Worm (Caenorhabditis elegans): Measurements from ENCODE around the gene F54D5.3.
"Not testable (repeated sequence)": the region's sequence is repeated elsewhere in the genome, so short reads cannot be mapped to it uniquely, and the experiment has no call there.

F54D5.3 gene

ce11 chrII:11551981-11552380 is 19.6 kb upstream of the F54D5.3 start, which contains the start of gene dhgd-1:
dhgd-1 (minus strand) TSS chrII:11552081.
- not testable (repeated sequence) for TF ChIP-seq unc-62 (GFP tag; optimal IDR thresholded peaks at IDR 0.05)

- no peak for TF ChIP-seq unc-62 (GFP tag; optimal IDR thresholded peaks at IDR 0.05)
These were observed 16.0 kb upstream of the F54D5.3 start, which contains the start of gene F54D5.24 for ce11 chrII:11555634-11556033. F54D5.24 (plus strand) TSS chrII:11555949.

DNA sequence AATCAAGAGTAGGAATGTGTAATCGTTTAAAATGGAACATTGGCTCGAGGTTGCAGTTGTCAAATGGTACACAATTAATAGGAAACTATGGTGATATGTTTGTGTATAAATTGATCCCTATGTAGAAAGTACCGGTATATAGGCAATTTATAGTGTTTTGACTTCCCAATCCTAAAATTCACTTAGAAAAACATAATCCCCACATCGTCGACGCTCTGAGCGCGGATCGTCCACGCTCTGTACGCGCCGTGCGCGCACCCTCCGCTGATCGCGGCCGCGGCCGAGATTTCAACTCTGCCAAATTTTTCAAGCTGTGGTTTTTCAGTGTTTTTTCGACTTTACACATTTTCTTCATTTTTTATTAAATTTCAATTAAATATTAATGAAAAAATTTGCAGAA is 15.3 kb upstream of the F54D5.3 start, which contains the start of gene F54D5.17:
F54D5.17 (plus strand) TSS at position 301 of the 400 bp plus-strand sequence.
- no peak for TF ChIP-seq unc-62 (GFP tag; optimal IDR thresholded peaks at IDR 0.05)

- TF ChIP-seq unc-62 (GFP tag; optimal IDR thresholded peaks at IDR 0.05): no peak
These were observed 7.5 kb upstream of the F54D5.3 start, which contains the start of gene F54D5.15 for ce11 chrII:11564127-11564526. F54D5.15 (minus strand) TSS chrII:11564227.

ce11 chrII:11566970-11567711 is 4.5 kb upstream of the F54D5.3 start, which contains the start of gene F54D5.5:
F54D5.5 (minus strand) TSS chrII:11567020.
- TF ChIP-seq unc-62 (GFP tag; optimal IDR thresholded peaks at IDR 0.05): no peak

ce11 chrII:11568670-11569069 is 2.9 kb upstream of the F54D5.3 start:
- no peak for TF ChIP-seq unc-62 (GFP tag; optimal IDR thresholded peaks at IDR 0.05)

- no peak for TF ChIP-seq unc-62 (GFP tag; optimal IDR thresholded peaks at IDR 0.05)
These were observed 2.3 kb upstream of the F54D5.3 start, which contains the start of the genes F54D5.23 and F54D5.4 for ce11 chrII:11569213-11569868. F54D5.23 (minus strand) TSS chrII:11569287. F54D5.4 (plus strand) TSS chrII:11569818.

DNA sequence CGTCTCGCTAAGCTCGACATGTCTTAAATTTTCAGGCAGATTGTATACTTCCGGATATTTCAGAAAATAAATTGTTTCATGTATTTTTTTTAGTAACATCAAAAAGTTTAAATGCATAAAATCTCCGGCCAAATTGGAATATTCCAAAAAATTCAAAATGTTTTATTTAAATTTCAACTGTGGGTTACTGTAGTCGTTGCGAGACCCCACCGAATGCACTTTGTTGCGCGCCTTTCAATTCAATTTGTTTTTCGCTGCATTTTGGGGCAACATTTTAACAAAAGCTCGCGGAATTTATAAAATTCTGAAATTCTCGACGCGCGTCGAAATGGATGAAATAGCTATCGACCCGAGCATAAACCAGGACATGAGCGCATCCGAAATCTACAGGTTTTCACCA is 1.3 kb downstream of the F54D5.3 start, which contains the start of gene F54D5.2:
F54D5.2 (plus strand) TSS at position 237 of the 400 bp plus-strand sequence.
- no peak for TF ChIP-seq unc-62 (GFP tag; optimal IDR thresholded peaks at IDR 0.05)

ce11 chrII:11577397-11577796 is 5.8 kb downstream of the F54D5.3 start, which contains the start of gene pcs-1:
pcs-1 (minus strand) TSS chrII:11577740.
- TF ChIP-seq unc-62 (GFP tag; optimal IDR thresholded peaks at IDR 0.05): no peak

DNA sequence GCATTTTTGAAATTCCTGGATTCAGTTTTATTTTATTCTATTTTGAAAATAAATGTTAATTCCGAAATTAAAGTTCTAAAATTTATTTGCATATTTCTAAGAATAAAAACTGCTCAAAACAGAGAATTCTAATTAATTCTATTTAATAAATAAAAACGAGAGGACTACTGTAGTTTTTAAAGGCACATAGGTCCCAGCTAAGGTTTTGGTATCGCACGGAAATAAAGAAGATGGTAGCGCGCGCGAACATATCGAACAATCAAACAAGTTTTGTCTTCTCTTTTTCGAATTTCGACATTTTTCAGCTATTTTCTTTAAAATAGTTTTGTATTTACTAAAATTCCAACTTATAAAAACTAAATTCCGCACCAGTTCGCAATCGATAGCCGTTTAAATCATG is 6.3 kb downstream of the F54D5.3 start:
- no peak for TF ChIP-seq unc-62 (GFP tag; optimal IDR thresholded peaks at IDR 0.05)

DNA sequence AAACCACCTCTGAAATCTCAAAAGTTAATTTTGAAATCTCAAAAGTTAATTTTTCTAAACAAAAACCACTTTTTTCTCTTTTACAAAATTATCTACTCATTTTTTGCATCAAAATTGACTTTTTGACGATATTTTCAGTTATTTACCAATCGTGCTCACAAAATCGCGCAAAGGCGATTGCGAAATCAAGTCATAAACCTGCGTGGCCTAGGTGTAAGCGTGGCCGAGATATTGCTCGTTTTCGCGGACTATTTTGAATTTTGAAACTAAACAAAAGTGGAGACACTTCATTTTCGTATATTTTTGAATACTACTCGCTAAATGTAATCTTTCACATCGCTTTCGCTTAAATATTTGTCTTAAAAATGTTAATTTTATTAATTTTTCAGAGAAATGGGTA is 6.7 kb downstream of the F54D5.3 start, which contains the start of gene smc-6:
smc-6 (plus strand) TSS at position 390 of the 400 bp plus-strand sequence.
- no peak for TF ChIP-seq unc-62 (GFP tag; optimal IDR thresholded peaks at IDR 0.05)

DNA sequence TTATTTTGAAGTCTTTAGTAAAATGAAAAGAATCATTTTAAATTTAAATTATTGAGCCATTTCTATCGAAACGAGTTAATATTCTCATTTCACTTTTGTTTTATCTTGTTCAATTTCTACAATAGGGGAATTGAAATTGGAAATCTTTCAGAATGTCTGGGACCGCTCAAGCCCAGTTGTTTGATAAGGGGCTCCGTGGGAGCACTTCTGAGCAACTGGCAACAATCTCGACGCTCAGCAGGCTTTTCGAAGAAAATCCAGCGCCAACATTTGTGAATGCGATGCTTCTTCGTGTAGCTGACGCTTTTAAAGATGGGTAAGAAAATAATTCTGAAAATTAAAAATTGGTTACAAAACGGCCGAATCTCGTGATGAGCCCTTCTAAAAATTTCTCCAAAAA is 11.1 kb downstream of the F54D5.3 start, which contains the start of gene ints-7:
ints-7 (plus strand) TSS at position 152 of the 400 bp plus-strand sequence.
- TF ChIP-seq unc-62 (GFP tag; optimal IDR thresholded peaks at IDR 0.05): no peak

ce11 chrII:11588304-11588703 is 16.7 kb downstream of the F54D5.3 start:
- no peak for TF ChIP-seq unc-62 (GFP tag; optimal IDR thresholded peaks at IDR 0.05)

DNA sequence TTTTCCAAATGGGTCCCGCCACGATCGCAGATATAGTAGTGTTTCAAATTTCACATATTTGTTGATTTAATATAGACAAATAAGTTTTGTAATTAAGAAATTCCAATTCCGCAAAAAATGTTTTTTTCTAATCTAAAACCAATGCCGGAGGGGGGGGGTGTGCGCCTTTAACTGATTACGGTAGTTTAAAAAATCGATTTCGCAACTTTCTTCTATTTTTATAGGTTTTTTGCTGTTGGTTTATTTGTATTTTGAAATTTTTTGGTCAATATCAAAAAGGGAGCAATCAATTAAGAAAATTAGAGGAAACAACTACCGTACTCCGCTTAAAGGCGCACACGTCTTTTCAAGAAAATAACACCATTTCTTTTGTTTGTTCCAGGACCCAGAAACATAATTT is 20.0 kb downstream of the F54D5.3 start:
- no peak for TF ChIP-seq unc-62 (GFP tag; optimal IDR thresholded peaks at IDR 0.05)

- no peak for TF ChIP-seq unc-62 (GFP tag; optimal IDR thresholded peaks at IDR 0.05)
These were observed 20.4 kb downstream of the F54D5.3 start, which contains the start of gene F07A11.1 for ce11 chrII:11592023-11592422. F07A11.1 (minus strand) TSS chrII:11592123.

DNA sequence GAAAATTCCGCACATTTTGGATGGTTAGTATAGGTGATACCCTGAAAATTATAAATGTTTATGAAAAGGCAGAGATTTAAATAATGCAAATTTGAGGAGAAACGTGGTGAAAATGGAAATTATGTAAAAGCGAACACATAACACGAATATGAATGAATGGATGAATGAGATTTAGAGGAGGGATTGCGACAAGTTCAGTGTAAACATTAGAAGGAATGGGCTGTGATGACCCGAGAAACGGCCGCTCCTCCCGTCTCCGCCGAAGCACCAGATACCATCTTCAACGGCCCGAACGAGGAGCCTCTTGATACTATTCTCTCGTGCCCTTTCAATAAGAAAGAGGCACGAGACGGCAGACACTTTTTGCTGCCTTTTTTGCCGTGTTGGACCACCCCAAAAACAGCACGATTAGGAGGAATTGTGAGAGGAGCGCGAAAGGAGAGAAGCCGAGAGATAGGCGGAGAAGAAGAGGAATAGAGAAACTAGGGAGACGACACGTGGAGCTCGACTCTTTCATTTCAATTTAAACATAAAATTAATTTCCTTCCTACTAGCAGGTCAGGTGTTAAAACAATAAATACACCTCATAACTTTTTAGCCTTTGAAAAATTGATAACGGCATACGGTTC is 23.9 kb downstream of the F54D5.3 start, which contains the start of gene gfat-1:
gfat-1 (minus strand) TSS at position 51 of the 629 bp plus-strand sequence.
- no peak for TF ChIP-seq unc-62 (GFP tag; optimal IDR thresholded peaks at IDR 0.05)
